Fruit fly (Drosophila melanogaster) whole organism, embryonic: ENCODE results near the gene CstF50.

Experiments
- Adf1 ChIP-seq: fragments of 200-800 bp; sonication (Bioruptor generic); IDR thresholded peaks from 2 replicates; pipeline ENCODE4 v1.3.6; 2022; ENCODE audit warnings: missing biosample characterization, missing genetic modification characterization
- Bgb ChIP-seq: fragments of 200-800 bp; sonication (Bioruptor generic); IDR thresholded peaks from 2 replicates; pipeline ENCODE4 v1.3.6; 2022; ENCODE audit warnings: missing biosample characterization, missing genetic modification characterization; ENCODE audit not compliant: partially characterized antibody
- CG10267 ChIP-seq: fragments of 200-800 bp; sonication (Bioruptor generic); optimal IDR thresholded peaks from 2 replicates; lab custom pipeline; 2018; ENCODE audit warnings: missing biosample characterization, mild to moderate bottlenecking, missing genetic modification characterization, moderate library complexity
- CG10654 ChIP-seq: fragments of 200-800 bp; sonication (Bioruptor generic); optimal IDR thresholded peaks from 2 replicates; lab custom pipeline; 2016; ENCODE audit warnings: missing biosample characterization, missing genetic modification characterization
- CG10979 ChIP-seq: fragments of 200-800 bp; sonication (Bioruptor generic); optimal IDR thresholded peaks from 2 replicates; lab custom pipeline; 2018; ENCODE audit warnings: missing biosample characterization, mild to moderate bottlenecking, missing genetic modification characterization, moderate library complexity
- CG12071 ChIP-seq: fragments of 200-800 bp; sonication (Bioruptor generic); optimal IDR thresholded peaks from 3 replicates; lab custom pipeline; 2018; ENCODE audit warnings: missing biosample characterization, mild to moderate bottlenecking, missing genetic modification characterization
- CG12744 ChIP-seq: fragments of 200-800 bp; sonication (Bioruptor generic); optimal IDR thresholded peaks from 2 replicates; lab custom pipeline; 2016; ENCODE audit warnings: missing biosample characterization, missing genetic modification characterization
- CG13287 ChIP-seq: fragments of 200-800 bp; sonication (Bioruptor generic); IDR thresholded peaks from 2 replicates; pipeline ENCODE4 v1.3.6; 2022; ENCODE audit warnings: missing biosample characterization, missing genetic modification characterization; ENCODE audit not compliant: partially characterized antibody
- CG13424 ChIP-seq: fragments of 200-800 bp; sonication (Bioruptor generic); optimal IDR thresholded peaks from 2 replicates; lab custom pipeline; 2019; ENCODE audit warnings: missing biosample characterization, mild to moderate bottlenecking, missing genetic modification characterization, moderate library complexity
- CG13624 ChIP-seq: fragments of 200-800 bp; sonication (Bioruptor generic); optimal IDR thresholded peaks from 2 replicates; lab custom pipeline; 2016; ENCODE audit warnings: missing biosample characterization, missing genetic modification characterization
- CG15479 ChIP-seq: fragments of 200-800 bp; sonication (Bioruptor generic); optimal IDR thresholded peaks from 3 replicates; lab custom pipeline; 2019; ENCODE audit warnings: missing biosample characterization, mild to moderate bottlenecking, missing genetic modification characterization, moderate library complexity
- CG16815 ChIP-seq: fragments of 200-800 bp; sonication (Bioruptor generic); optimal IDR thresholded peaks from 3 replicates; lab custom pipeline; 2017; ENCODE audit warnings: missing biosample characterization, mild to moderate bottlenecking, missing genetic modification characterization
- CG1792 ChIP-seq: fragments of 200-800 bp; sonication (Bioruptor generic); optimal IDR thresholded peaks from 2 replicates; lab custom pipeline; 2016; ENCODE audit warnings: missing biosample characterization, missing genetic modification characterization
- CG34224 ChIP-seq: fragments of 200-800 bp; sonication (Bioruptor generic); IDR thresholded peaks from 3 replicates; pipeline ENCODE4 v1.3.6; 2022; ENCODE audit warnings: missing biosample characterization, missing genetic modification characterization; ENCODE audit not compliant: partially characterized antibody
- CG6689 ChIP-seq: fragments of 200-800 bp; sonication (Bioruptor generic); IDR thresholded peaks from 2 replicates; pipeline ENCODE4 v1.3.6; 2022; ENCODE audit warnings: missing biosample characterization, missing genetic modification characterization
- CG7786 ChIP-seq: fragments of 200-800 bp; sonication (Bioruptor generic); optimal IDR thresholded peaks from 2 replicates; lab custom pipeline; 2016; ENCODE audit warnings: missing biosample characterization, missing genetic modification characterization
- CG7928 ChIP-seq: fragments of 200-800 bp; sonication (Bioruptor generic); optimal IDR thresholded peaks from 2 replicates; lab custom pipeline; 2017; ENCODE audit warnings: missing biosample characterization, mild to moderate bottlenecking, missing genetic modification characterization
- CG7987 ChIP-seq: fragments of 200-800 bp; sonication (Bioruptor generic); optimal IDR thresholded peaks from 2 replicates; lab custom pipeline; 2018; ENCODE audit warnings: missing biosample characterization, mild to moderate bottlenecking, missing genetic modification characterization, moderate library complexity
- CoRest ChIP-seq: fragments of 200-800 bp; sonication (Bioruptor generic); optimal IDR thresholded peaks from 3 replicates; lab custom pipeline; 2018; ENCODE audit warnings: missing biosample characterization, mild to moderate bottlenecking, missing genetic modification characterization, moderate library complexity
- Deaf1 ChIP-seq: fragments of 200-800 bp; optimal IDR thresholded peaks from 3 replicates; lab custom pipeline; 2019; ENCODE audit warnings: missing biosample characterization, mild to moderate bottlenecking, missing genetic modification characterization, moderate library complexity
- ERR ChIP-seq: fragments of 200-800 bp; sonication (Bioruptor generic); optimal IDR thresholded peaks from 2 replicates; lab custom pipeline; 2016; ENCODE audit warnings: missing biosample characterization, missing genetic modification characterization
- HHEX ChIP-seq: fragments of 200-800 bp; sonication (Bioruptor generic); optimal IDR thresholded peaks from 3 replicates; lab custom pipeline; 2017; ENCODE audit warnings: missing biosample characterization, mild to moderate bottlenecking, missing genetic modification characterization, missing genetic modification reagents
- Hr3 ChIP-seq: fragments of 200-800 bp; sonication (Bioruptor generic); optimal IDR thresholded peaks from 3 replicates; lab custom pipeline; 2016; ENCODE audit warnings: missing biosample characterization, missing genetic modification characterization
- Hr39 ChIP-seq: fragments of >200 bp; optimal IDR thresholded peaks from 2 replicates; lab custom pipeline; 2017
- Nf-YC ChIP-seq: fragments of 200-800 bp; optimal IDR thresholded peaks from 3 replicates; lab custom pipeline; 2019; ENCODE audit warnings: missing biosample characterization, mild to moderate bottlenecking, missing genetic modification characterization, moderate library complexity
- Ptx1 ChIP-seq: fragments of 200-800 bp; sonication (Bioruptor generic); IDR thresholded peaks from 2 replicates; pipeline ENCODE4 v1.3.6; 2022; ENCODE audit warnings: missing biosample characterization, missing genetic modification characterization
- Six4 ChIP-seq: fragments of 200-800 bp; sonication (Bioruptor generic); optimal IDR thresholded peaks from 2 replicates; lab custom pipeline; 2016; ENCODE audit warnings: missing biosample characterization, missing genetic modification characterization
- Sox102F ChIP-seq: fragments of 200-800 bp; sonication (Bioruptor generic); optimal IDR thresholded peaks from 2 replicates; lab custom pipeline; 2018; ENCODE audit warnings: missing biosample characterization, mild to moderate bottlenecking, missing genetic modification characterization, moderate library complexity
- Sry-β ChIP-seq: fragments of 200-800 bp; sonication (Bioruptor generic); optimal IDR thresholded peaks from 2 replicates; lab custom pipeline; 2018; ENCODE audit warnings: missing biosample characterization, mild to moderate bottlenecking, missing genetic modification characterization, moderate library complexity
- Ssrp ChIP-seq: fragments of 200-800 bp; sonication (Bioruptor generic); optimal IDR thresholded peaks from 2 replicates; lab custom pipeline; 2018; ENCODE audit warnings: missing biosample characterization, mild to moderate bottlenecking, missing genetic modification characterization, moderate library complexity
- Taf1 ChIP-seq: fragments of 200-800 bp; sonication (Bioruptor generic); IDR thresholded peaks from 2 replicates; pipeline ENCODE4 v1.3.6; 2022; ENCODE audit warnings: missing biosample characterization, missing genetic modification characterization
- Vsx1 ChIP-seq: fragments of 200-800 bp; sonication (Bioruptor generic); optimal IDR thresholded peaks from 2 replicates; lab custom pipeline; 2017; ENCODE audit warnings: missing biosample characterization, mild to moderate bottlenecking, missing genetic modification characterization, missing genetic modification reagents
- YL-1 ChIP-seq: fragments of 200-800 bp; sonication (Bioruptor generic); optimal IDR thresholded peaks from 3 replicates; lab custom pipeline; 2017; ENCODE audit warnings: missing biosample characterization, mild to moderate bottlenecking, missing genetic modification characterization
- abd-A ChIP-seq: fragments of 200-800 bp; sonication (Bioruptor generic); optimal IDR thresholded peaks from 3 replicates; lab custom pipeline; 2019; ENCODE audit warnings: missing biosample characterization, mild to moderate bottlenecking, missing genetic modification characterization, moderate library complexity
- aop ChIP-seq: fragments of 200-800 bp; sonication (Bioruptor generic); IDR thresholded peaks from 2 replicates; pipeline ENCODE4 v1.3.6; 2022; ENCODE audit warnings: missing biosample characterization, missing genetic modification characterization
- danr ChIP-seq: fragments of 200-800 bp; sonication (Bioruptor generic); IDR thresholded peaks from 2 replicates; pipeline ENCODE4 v1.3.6; 2022; ENCODE audit warnings: missing biosample characterization, missing genetic modification characterization
- disco-r ChIP-seq: fragments of 200-800 bp; sonication (Bioruptor generic); optimal IDR thresholded peaks from 2 replicates; lab custom pipeline; 2016; ENCODE audit warnings: missing biosample characterization, missing genetic modification characterization
- fru ChIP-seq: fragments of >200 bp; optimal IDR thresholded peaks from 2 replicates; lab custom pipeline; 2017
- h ChIP-seq: fragments of >200 bp; optimal IDR thresholded peaks from 2 replicates; lab custom pipeline; 2017
- jigr1 ChIP-seq: fragments of 200-800 bp; sonication (Bioruptor generic); IDR thresholded peaks from 3 replicates; pipeline ENCODE4 v1.3.6; 2022; ENCODE audit warnings: missing biosample characterization, missing genetic modification characterization
- jing ChIP-seq: fragments of 200-800 bp; sonication (Bioruptor generic); optimal IDR thresholded peaks from 2 replicates; lab custom pipeline; 2018; ENCODE audit warnings: missing biosample characterization, mild to moderate bottlenecking, missing genetic modification characterization
- kni ChIP-seq: fragments of 200-800 bp; sonication (Bioruptor generic); optimal IDR thresholded peaks from 3 replicates; lab custom pipeline; 2017; ENCODE audit warnings: mild to moderate bottlenecking, missing biosample characterization, missing genetic modification reagents, missing genetic modification characterization
- lbe ChIP-seq: fragments of 200-800 bp; sonication (Bioruptor generic); optimal IDR thresholded peaks from 2 replicates; lab custom pipeline; 2016; ENCODE audit warnings: missing biosample characterization, mild to moderate bottlenecking, missing genetic modification characterization
- lmd ChIP-seq: fragments of 200-800 bp; sonication (Bioruptor generic); IDR thresholded peaks from 2 replicates; pipeline ENCODE4 v1.3.6; 2022; ENCODE audit warnings: missing biosample characterization, missing genetic modification characterization
- nerfin-2 ChIP-seq: fragments of 200-800 bp; sonication (Bioruptor generic); IDR thresholded peaks from 2 replicates; pipeline ENCODE4 v1.3.6; 2022; ENCODE audit warnings: missing biosample characterization, missing genetic modification characterization; ENCODE audit not compliant: partially characterized antibody
- nom ChIP-seq: fragments of 200-800 bp; sonication (Bioruptor generic); optimal IDR thresholded peaks from 2 replicates; lab custom pipeline; 2017; ENCODE audit warnings: missing biosample characterization, missing genetic modification characterization, mild to moderate bottlenecking, moderate library complexity, missing genetic modification reagents
- oc ChIP-seq: fragments of 200-800 bp; sonication (Bioruptor generic); optimal IDR thresholded peaks from 2 replicates; lab custom pipeline; 2018; ENCODE audit warnings: missing biosample characterization, mild to moderate bottlenecking, missing genetic modification characterization, moderate library complexity
- sim ChIP-seq: fragments of 200-800 bp; sonication (Bioruptor generic); IDR thresholded peaks from 2 replicates; pipeline ENCODE4 v1.3.6; 2022; ENCODE audit warnings: missing biosample characterization, missing genetic modification characterization
- sima ChIP-seq: fragments of 200-800 bp; sonication (Bioruptor generic); optimal IDR thresholded peaks from 2 replicates; lab custom pipeline; 2016; ENCODE audit warnings: missing biosample characterization, missing genetic modification characterization
- sqz ChIP-seq: fragments of 200-800 bp; sonication (Bioruptor generic); optimal IDR thresholded peaks from 3 replicates; lab custom pipeline; 2018; ENCODE audit warnings: missing biosample characterization, mild to moderate bottlenecking, missing genetic modification characterization
- tna ChIP-seq: fragments of 200-800 bp; sonication (Bioruptor generic); IDR thresholded peaks from 2 replicates; pipeline ENCODE4 v1.3.6; 2022; ENCODE audit warnings: missing biosample characterization, missing genetic modification characterization; ENCODE audit not compliant: partially characterized antibody
- toy ChIP-seq: fragments of 200-800 bp; sonication (Bioruptor generic); IDR thresholded peaks from 2 replicates; pipeline ENCODE4 v1.3.6; 2022; ENCODE audit warnings: missing biosample characterization, missing genetic modification characterization
- yki ChIP-seq: fragments of >200 bp; optimal IDR thresholded peaks from 3 replicates; lab custom pipeline; 2018

The CstF50 gene

DNA sequence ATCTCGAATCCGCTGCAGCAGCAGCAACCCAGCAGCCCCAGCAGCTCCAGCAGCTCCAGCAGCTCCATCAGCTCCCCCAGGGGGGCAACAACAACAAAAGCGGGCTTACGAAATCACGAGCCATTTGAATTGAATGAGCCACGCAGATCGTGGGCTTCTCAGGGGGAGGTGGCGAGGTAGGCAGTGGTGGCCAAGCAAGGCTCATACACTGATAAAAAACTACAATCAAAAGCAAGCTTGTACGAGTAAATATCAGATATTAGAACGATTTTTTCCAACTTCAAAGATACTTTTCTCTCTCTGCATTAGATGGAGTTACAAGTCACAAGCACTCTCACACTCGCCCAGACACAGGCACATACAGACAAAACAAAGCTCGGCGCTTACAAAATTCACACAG, 27.6 kb downstream of the CstF50 start (continued):
- no peak for TF ChIP-seq Bgb
- TF ChIP-seq CG16815 (GFP tag; lab: Kevin White, UChicago), result no peak
- no peak for TF ChIP-seq CG7928
- TF ChIP-seq h (lab: Kevin White, UChicago), result no peak
- peak; percentile 68 for TF ChIP-seq Ptx1
- TF ChIP-seq Ssrp (tag; lab: Kevin White, UChicago), result no peak
- TF ChIP-seq tna (GFP tag; lab: Robert Waterston, UW), result no peak
- no peak for TF ChIP-seq toy (GFP tag; lab: Robert Waterston, UW)
- TF ChIP-seq CG12744 (GFP tag; lab: Kevin White, UChicago), result no peak
- TF ChIP-seq aop (GFP tag; lab: Robert Waterston, UW), result no peak
- no peak for TF ChIP-seq Sry-β
- TF ChIP-seq CG12071 (GFP tag; lab: Kevin White, UChicago), result no peak
- no peak for TF ChIP-seq disco-r (GFP tag; lab: Kevin White, UChicago)
- TF ChIP-seq Nf-YC (tag; lab: Kevin White, UChicago), result peak; percentile 18
- TF ChIP-seq CG34224 (GFP tag; lab: Robert Waterston, UW), result no peak
- no peak for TF ChIP-seq Adf1 (GFP tag; lab: Robert Waterston, UW)
- no peak for TF ChIP-seq sqz
- peak; percentile 36 for TF ChIP-seq Sox102F (GFP tag; lab: Kevin White, UChicago)
- TF ChIP-seq CG10654 (GFP tag; lab: Kevin White, UChicago), result no peak
- no peak for TF ChIP-seq ERR (GFP tag; lab: Kevin White, UChicago)
- no peak for TF ChIP-seq Deaf1 (tag; lab: Kevin White, UChicago)
- TF ChIP-seq CG13624 (GFP tag; lab: Kevin White, UChicago), result no peak
- no peak for TF ChIP-seq jing (GFP tag; lab: Kevin White, UChicago)
- no peak for TF ChIP-seq yki
- TF ChIP-seq nom (GFP tag; lab: Kevin White, UChicago), result no peak
- no peak for TF ChIP-seq CoRest
- TF ChIP-seq jigr1 (GFP tag; lab: Robert Waterston, UW), result no peak
- no peak for TF ChIP-seq danr (GFP tag; lab: Robert Waterston, UW)
- TF ChIP-seq sima (GFP tag; lab: Kevin White, UChicago), result no peak
- TF ChIP-seq nerfin-2 (GFP tag; lab: Robert Waterston, UW), result no peak
- TF ChIP-seq CG15479 (GFP tag; lab: Kevin White, UChicago), result no peak
- peak; percentile 35 for TF ChIP-seq oc (tag; lab: Kevin White, UChicago)
- TF ChIP-seq abd-A (tag; lab: Kevin White, UChicago), result no peak
- 0 out of 2 replicates have a peak, but pooled peaks have one; percentile 29 for TF ChIP-seq Taf1 (GFP tag; lab: Robert Waterston, UW)
- TF ChIP-seq fru (lab: Kevin White, UChicago), result no peak
- no peak for TF ChIP-seq Hr39 (lab: Kevin White, UChicago)
- peak; percentile 38 for TF ChIP-seq CG6689 (GFP tag; lab: Robert Waterston, UW)
- TF ChIP-seq lmd, result peak; percentile 46; the same call in 1 of the 2 replicates
- TF ChIP-seq sim, result no peak
- TF ChIP-seq CG13424, result peak; percentile 23
- TF ChIP-seq kni (GFP tag; lab: Kevin White, UChicago), result no peak
- TF ChIP-seq Vsx1 (GFP tag; lab: Kevin White, UChicago), result no peak
- TF ChIP-seq Hr3 (GFP tag; lab: Kevin White, UChicago), result no peak
- TF ChIP-seq CG7987 (GFP tag; lab: Kevin White, UChicago), result no peak
- TF ChIP-seq CG7786 (GFP tag; lab: Kevin White, UChicago), result no peak
- no peak for TF ChIP-seq CG1792 (GFP tag; lab: Kevin White, UChicago)
- no peak for TF ChIP-seq Six4 (GFP tag; lab: Kevin White, UChicago)
- TF ChIP-seq CG10267 (tag; lab: Kevin White, UChicago), result no peak
- no peak for TF ChIP-seq CG13287 (GFP tag; lab: Robert Waterston, UW)
- peak; percentile 36 for TF ChIP-seq HHEX (GFP tag; lab: Kevin White, UChicago)
- no peak for TF ChIP-seq YL-1 (GFP tag; lab: Kevin White, UChicago)
- no peak for TF ChIP-seq lbe (GFP tag; lab: Kevin White, UChicago)
- TF ChIP-seq CG10979 (tag; lab: Kevin White, UChicago), result peak; percentile 5
